Worm (Caenorhabditis elegans): ENCODE data around the gene aexr-2.

DNA sequence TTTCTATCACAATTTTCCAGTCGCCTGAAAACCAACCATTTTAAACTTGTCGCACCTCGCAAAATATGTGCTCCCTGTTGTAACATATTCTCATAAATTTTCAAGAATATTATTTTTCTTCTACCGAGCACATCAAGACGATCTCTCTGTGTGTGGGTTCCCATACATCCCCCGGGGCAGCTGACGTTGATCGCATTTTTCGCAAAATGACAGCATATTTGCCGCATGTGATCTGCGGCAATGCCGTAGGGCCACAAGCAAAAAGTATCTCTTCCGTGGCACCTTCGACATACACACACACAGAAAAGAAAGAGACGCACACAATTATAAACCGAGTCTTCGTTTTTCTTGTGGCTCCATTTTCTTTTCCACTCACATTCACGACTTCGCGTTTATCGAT is 39.7 kb downstream of the aexr-2 start:
- TF ChIP-seq cog-1 (tag; optimal IDR thresholded peaks at IDR 0.05) = no peak
- TF ChIP-seq med-1 (GFP tag; optimal IDR thresholded peaks at IDR 0.05; ENCODE audit: insufficient read depth) = no peak
- TF ChIP-seq ref-1 (GFP tag; conservative IDR thresholded peaks at IDR 0.05) = no peak
- TF ChIP-seq tab-1 (GFP tag; IDR thresholded peaks at IDR 0.05) = no peak
- no peak for TF ChIP-seq T22C8.4 (GFP tag; IDR thresholded peaks at IDR 0.05)
- TF ChIP-seq ztf-23 (GFP tag; IDR thresholded peaks at IDR 0.05) = no peak
- no peak for TF ChIP-seq flt-1 (GFP tag; IDR thresholded peaks at IDR 0.05)
- no peak for TF ChIP-seq ztf-29 (GFP tag; IDR thresholded peaks at IDR 0.05)
